Fruit fly (Drosophila melanogaster) S2 (cell line): Measurements from ENCODE around the gene Nep4.

Experiments used
- CG8478 ChIP-seq: fragments of >200 bp; optimal IDR thresholded peaks from 2 replicates; lab custom pipeline; 2018
- CTCF ChIP-seq, 2 experiments: fragments of >200 bp; optimal IDR thresholded peaks; 2 replicates each; lab custom pipeline; 2018

Gene Nep4

dm6 chr3R:20617583-20617982 lies 42.1 kb downstream of the Nep4 start, which contains the start of gene CG5466:
Gene CG5466 (plus strand): TSS chr3R:20617883.
- no peak for TF ChIP-seq CTCF (optimal IDR thresholded peaks at IDR 0.05; lab: Kevin White, UChicago)
- TF ChIP-seq CG8478 (lab: Kevin White, UChicago), result no peak

dm6 chr3R:20616801-20617200 lies 42.9 kb downstream of the Nep4 start, which contains the start of gene CG15923:
Gene CG15923 (minus strand): TSS chr3R:20616901.
- TF ChIP-seq CTCF (optimal IDR thresholded peaks at IDR 0.05; lab: Kevin White, UChicago) (no peak), CG8478 (lab: Kevin White, UChicago) (no peak)

- no peak for TF ChIP-seq CTCF (optimal IDR thresholded peaks at IDR 0.05; lab: Kevin White, UChicago)
- no peak for TF ChIP-seq CG8478 (lab: Kevin White, UChicago)
Observed at dm6 chr3R:20608199-20608598, 51.5 kb downstream of the Nep4 start.

dm6 chr3R:20605562-20606155 lies 54.0 kb downstream of the Nep4 start:
- TF ChIP-seq CTCF (optimal IDR thresholded peaks at IDR 0.05; lab: Kevin White, UChicago) (no peak), CG8478 (lab: Kevin White, UChicago) (no peak)

dm6 chr3R:20605078-20605477 lies 54.6 kb downstream of the Nep4 start:
- TF ChIP-seq CG8478 (lab: Kevin White, UChicago) (no peak), CTCF (optimal IDR thresholded peaks at IDR 0.05; lab: Kevin White, UChicago) (no peak)

dm6 chr3R:20604078-20604477 lies 55.6 kb downstream of the Nep4 start:
- TF ChIP-seq CG8478 (lab: Kevin White, UChicago) (no peak), CTCF (optimal IDR thresholded peaks at IDR 0.05; lab: Kevin White, UChicago) (no peak)

- TF ChIP-seq CG8478 (lab: Kevin White, UChicago), result no peak
- no peak for TF ChIP-seq CTCF (optimal IDR thresholded peaks at IDR 0.05; lab: Kevin White, UChicago)
Observed at dm6 chr3R:20602599-20602998, 57.1 kb downstream of the Nep4 start.
